Worm (Caenorhabditis elegans) whole organism, mixed stage, embryonic: Measurements from ENCODE around the gene ajm-1.

Source experiments
- blmp-1 ChIP-seq: fragments of 150-350 bp; optimal IDR thresholded peaks from 2 replicates; lab custom pipeline; 2014; ENCODE audit warnings: missing biosample characterization, missing genetic modification characterization
- ceh-83 ChIP-seq: fragments of 200-800 bp; sonication (Bioruptor generic); optimal IDR thresholded peaks from 2 replicates; lab custom pipeline; 2018; ENCODE audit warnings: mild to moderate bottlenecking, missing genetic modification characterization, missing compliant biosample characterization
- cnd-1 ChIP-seq: fragments of 200-800 bp; sonication (Bioruptor generic); optimal IDR thresholded peaks from 2 replicates; lab custom pipeline; 2018; ENCODE audit warnings: mild to moderate bottlenecking, missing genetic modification characterization, missing compliant biosample characterization
- lsy-2 ChIP-seq: fragments of 150-350 bp; optimal IDR thresholded peaks from 2 replicates; lab custom pipeline; 2014; ENCODE audit warnings: missing biosample characterization, missing genetic modification characterization
- nhr-237 ChIP-seq: fragments of 150-350 bp; optimal IDR thresholded peaks from 2 replicates; lab custom pipeline; 2014; ENCODE audit warnings: missing biosample characterization, missing genetic modification characterization
- snpc-4 ChIP-seq: fragments of 150-350 bp; optimal IDR thresholded peaks from 2 replicates; lab custom pipeline; 2014; ENCODE audit warnings: missing biosample characterization, missing genetic modification characterization
- tbx-8 ChIP-seq: fragments of 200-800 bp; sonication (Bioruptor generic); optimal IDR thresholded peaks from 2 replicates; lab custom pipeline; 2018; ENCODE audit warnings: mild to moderate bottlenecking, missing genetic modification characterization, moderate library complexity, missing compliant biosample characterization
- unc-39 ChIP-seq: fragments of 150-350 bp; optimal IDR thresholded peaks from 2 replicates; lab custom pipeline; 2014; ENCODE audit warnings: missing biosample characterization, missing genetic modification characterization
- unc-62 ChIP-seq: fragments of 150-350 bp; optimal IDR thresholded peaks from 2 replicates; lab custom pipeline; 2014; ENCODE audit warnings: missing biosample characterization, missing genetic modification reagents, missing genetic modification characterization
- ztf-11 ChIP-seq: fragments of 150-350 bp; optimal IDR thresholded peaks from 2 replicates; lab custom pipeline; 2014; ENCODE audit warnings: missing biosample characterization, missing genetic modification characterization

ce11 chrX:9113829-9114228 is 31.1 kb downstream of the ajm-1 start, which contains the start of gene C25A11.2:
- TF ChIP-seq snpc-4 (tag; lab: Kevin White, UChicago), result no peak
- TF ChIP-seq unc-39 (tag; lab: Kevin White, UChicago), result no peak
- TF ChIP-seq blmp-1 (tag; lab: Kevin White, UChicago), result no peak
- no peak for TF ChIP-seq nhr-237 (tag; lab: Kevin White, UChicago)
- TF ChIP-seq unc-62 (GFP tag; lab: Kevin White, UChicago), result no peak
- peak; percentile 14 for TF ChIP-seq lsy-2 (tag; lab: Kevin White, UChicago)
- TF ChIP-seq tbx-8 (GFP tag; lab: Kevin White, UChicago), result no peak
- no peak for TF ChIP-seq cnd-1 (tag; lab: Kevin White, UChicago)
- no peak for TF ChIP-seq ztf-11 (tag; lab: Kevin White, UChicago)
- no peak for TF ChIP-seq ceh-83 (GFP tag; lab: Kevin White, UChicago)
